In genomic region chrX:1052684-1053389, dm6 we compare ENCODE assay signal across 1 fruit fly cellular context.
TF ChIP-seq lines count a peak whose summit lies in the region.

No protein-coding gene starts in this region.

TF ChIP-seq in whole organism, embryonic, 481 proteins besides CTCF, POLR2A, EP300 and RAD21 (continued from another document and continues in another):
- peak; percentile 51 for TF ChIP-seq Oli (tag; optimal IDR thresholded peaks at IDR 0.05; lab: Kevin White, UChicago)
- peak; percentile 13 for TF ChIP-seq CG18599 (GFP tag; optimal IDR thresholded peaks at IDR 0.05; lab: Kevin White, UChicago)
- TF ChIP-seq CG1529 (GFP tag; optimal IDR thresholded peaks at IDR 0.05; lab: Kevin White, UChicago): peak; percentile 2
- TF ChIP-seq CG15696 (tag; optimal IDR thresholded peaks at IDR 0.05; lab: Kevin White, UChicago): peak; percentile 23
- no peak for TF ChIP-seq Bdp1 (GFP tag; optimal IDR thresholded peaks at IDR 0.05; lab: Kevin White, UChicago)
- peak; percentile 49 for TF ChIP-seq CG32772 (GFP tag; IDR thresholded peaks at IDR 0.05; lab: Robert Waterston, UW)
- TF ChIP-seq CG17359 (tag; optimal IDR thresholded peaks at IDR 0.05; lab: Kevin White, UChicago): peak; percentile 58
- peak; percentile 54 for TF ChIP-seq CG2678 (tag; optimal IDR thresholded peaks at IDR 0.05; lab: Kevin White, UChicago)
- peak; percentile 23 for TF ChIP-seq CG12391 (tag; optimal IDR thresholded peaks at IDR 0.05; lab: Kevin White, UChicago)
- TF ChIP-seq Xrp1 (GFP tag; IDR thresholded peaks at IDR 0.05; lab: Robert Waterston, UW): peak; percentile 58; the same call in 1 of the 2 replicates
- 0 out of 2 replicates have a peak, but pooled peaks have one; percentile 23 for TF ChIP-seq ap (GFP tag; IDR thresholded peaks at IDR 0.05; lab: Robert Waterston, UW)
- no peak for TF ChIP-seq Sox100B (GFP tag; optimal IDR thresholded peaks at IDR 0.05; lab: Kevin White, UChicago)
- peak; percentile 13 for TF ChIP-seq tap (tag; optimal IDR thresholded peaks at IDR 0.05; lab: Kevin White, UChicago)
- peak; percentile 65 for TF ChIP-seq ara (GFP tag; IDR thresholded peaks at IDR 0.05; lab: Robert Waterston, UW)
- TF ChIP-seq CG8359 (GFP tag; optimal IDR thresholded peaks at IDR 0.05; lab: Kevin White, UChicago; ENCODE audit: borderline replicate concordance): peak; percentile 26
- TF ChIP-seq CG17829 (tag; optimal IDR thresholded peaks at IDR 0.05; lab: Kevin White, UChicago): peak; percentile 29
- TF ChIP-seq trem (tag; optimal IDR thresholded peaks at IDR 0.05; lab: Kevin White, UChicago): peak; percentile 20
- peak; percentile 17 for TF ChIP-seq Hr3 (GFP tag; optimal IDR thresholded peaks at IDR 0.05; lab: Kevin White, UChicago)
- TF ChIP-seq CG15514 (GFP tag; optimal IDR thresholded peaks at IDR 0.05; lab: Kevin White, UChicago): peak; percentile 14
- TF ChIP-seq Fer1 (GFP tag; optimal IDR thresholded peaks at IDR 0.05; lab: Kevin White, UChicago): no peak
- peak; percentile 34 for TF ChIP-seq Abd-B (GFP tag; optimal IDR thresholded peaks at IDR 0.05; lab: Kevin White, UChicago)
- TF ChIP-seq CG16779 (GFP tag; IDR thresholded peaks at IDR 0.05; lab: Robert Waterston, UW): no peak
- peak; percentile 56; the same call in 2 of the 3 replicates for TF ChIP-seq dysf (GFP tag; IDR thresholded peaks at IDR 0.05; lab: Robert Waterston, UW)
- TF ChIP-seq CG31365 (tag; optimal IDR thresholded peaks at IDR 0.05; lab: Kevin White, UChicago): no peak
- TF ChIP-seq unpg (GFP tag; optimal IDR thresholded peaks at IDR 0.05; lab: Kevin White, UChicago): peak; percentile 56
- 0 out of 3 replicates have a peak, but pooled peaks have one; percentile 31 for TF ChIP-seq H15 (GFP tag; IDR thresholded peaks at IDR 0.05; lab: Robert Waterston, UW)
- TF ChIP-seq Hsf (GFP tag; optimal IDR thresholded peaks at IDR 0.05; lab: Kevin White, UChicago): peak; percentile 16
- no peak for TF ChIP-seq CG43689 (GFP tag; IDR thresholded peaks at IDR 0.05; lab: Robert Waterston, UW)
- TF ChIP-seq CoRest (tag; optimal IDR thresholded peaks at IDR 0.05; lab: Kevin White, UChicago): peak; percentile 35
- peak; percentile 16; the same call in 1 of the 2 replicates for TF ChIP-seq CG6689 (GFP tag; IDR thresholded peaks at IDR 0.05; lab: Robert Waterston, UW)
- peak; percentile 51; the same call in 1 of the 2 replicates for TF ChIP-seq CG8765 (GFP tag; IDR thresholded peaks at IDR 0.05; lab: Robert Waterston, UW)
- TF ChIP-seq Side (GFP tag; optimal IDR thresholded peaks at IDR 0.05; lab: Kevin White, UChicago): peak; percentile 31
- TF ChIP-seq CG10267 (tag; optimal IDR thresholded peaks at IDR 0.05; lab: Kevin White, UChicago): peak; percentile 16
- no peak for TF ChIP-seq h (optimal IDR thresholded peaks at IDR 0.05; lab: Kevin White, UChicago)
- TF ChIP-seq lmd (GFP tag; IDR thresholded peaks at IDR 0.05; lab: Robert Waterston, UW): peak; percentile 47
- 0 out of 3 replicates have a peak, but pooled peaks have one; percentile 32 for TF ChIP-seq sr (GFP tag; IDR thresholded peaks at IDR 0.05; lab: Robert Waterston, UW)
- TF ChIP-seq Dad (GFP tag; optimal IDR thresholded peaks at IDR 0.05; lab: Kevin White, UChicago): peak; percentile 11
- TF ChIP-seq CG18262 (tag; optimal IDR thresholded peaks at IDR 0.05; lab: Kevin White, UChicago): peak; percentile 48
- 0 out of 3 replicates have a peak, but pooled peaks have one; percentile 36 for TF ChIP-seq tgo (GFP tag; IDR thresholded peaks at IDR 0.05; lab: Robert Waterston, UW)
- peak; percentile 48; the same call in 2 of the 3 replicates for TF ChIP-seq row (GFP tag; IDR thresholded peaks at IDR 0.05; lab: Robert Waterston, UW)
- TF ChIP-seq CG31441 (GFP tag; IDR thresholded peaks at IDR 0.05; lab: Robert Waterston, UW): peak; percentile 66
- peak; percentile 37 for TF ChIP-seq CG2120 (GFP tag; optimal IDR thresholded peaks at IDR 0.05; lab: Kevin White, UChicago)
- peak in 1 of 3 experiments; percentile 39 for TF ChIP-seq lola (GFP tag; optimal IDR thresholded peaks at IDR 0.05; lab: Kevin White, UChicago)
- TF ChIP-seq CG18764 (GFP tag; optimal IDR thresholded peaks at IDR 0.05; lab: Kevin White, UChicago): peak; percentile 13
- peak; percentile 40 for TF ChIP-seq PHDP (tag; optimal IDR thresholded peaks at IDR 0.05; lab: Kevin White, UChicago)
- TF ChIP-seq sens (GFP tag; lab: Kevin White, UChicago): peak; percentile 90
- TF ChIP-seq CG5245 (GFP tag; optimal IDR thresholded peaks at IDR 0.05; lab: Kevin White, UChicago): peak; percentile 21
- peak; percentile 19 for TF ChIP-seq lilli (GFP tag; optimal IDR thresholded peaks at IDR 0.05; lab: Kevin White, UChicago)
- TF ChIP-seq CG8290 (GFP tag; optimal IDR thresholded peaks at IDR 0.05; lab: Kevin White, UChicago): no peak
- peak in 1 of 2 experiments; percentile 67 for TF ChIP-seq CG8290 (tag; optimal IDR thresholded peaks at IDR 0.05; lab: Kevin White, UChicago)
- TF ChIP-seq CG10209 (GFP tag; optimal IDR thresholded peaks at IDR 0.05; lab: Kevin White, UChicago): peak; percentile 37
- no peak for TF ChIP-seq Mes4 (GFP tag; optimal IDR thresholded peaks at IDR 0.05; lab: Kevin White, UChicago)
- no peak for TF ChIP-seq CG4854 (GFP tag; optimal IDR thresholded peaks at IDR 0.05; lab: Kevin White, UChicago)
- TF ChIP-seq ranshi (GFP tag; IDR thresholded peaks at IDR 0.05; lab: Robert Waterston, UW): 0 out of 2 replicates have a peak, but pooled peaks have one; percentile 32
- TF ChIP-seq ewg (GFP tag; optimal IDR thresholded peaks at IDR 0.05; lab: Kevin White, UChicago): peak; percentile 13
- peak; percentile 31 for TF ChIP-seq D19A (tag; optimal IDR thresholded peaks at IDR 0.05; lab: Kevin White, UChicago)
- TF ChIP-seq nmo (GFP tag; optimal IDR thresholded peaks at IDR 0.05; lab: Kevin White, UChicago): peak; percentile 27
- no peak for TF ChIP-seq CG34376 (GFP tag; optimal IDR thresholded peaks at IDR 0.05; lab: Kevin White, UChicago)
- peak; percentile 52 for TF ChIP-seq Rx (GFP tag; IDR thresholded peaks at IDR 0.05; lab: Robert Waterston, UW)
- TF ChIP-seq CG4820 (GFP tag; optimal IDR thresholded peaks at IDR 0.05; lab: Kevin White, UChicago): peak; percentile 26
- no peak for TF ChIP-seq hb (GFP tag; IDR thresholded peaks at IDR 0.05; lab: Robert Waterston, UW; ENCODE audit: partially characterized antibody)
- TF ChIP-seq az2 (GFP tag; optimal IDR thresholded peaks at IDR 0.05; lab: Kevin White, UChicago): peak; percentile 41
- TF ChIP-seq ems (GFP tag; optimal IDR thresholded peaks at IDR 0.05; lab: Kevin White, UChicago): peak; percentile 36
- TF ChIP-seq CG17385 (GFP tag; optimal IDR thresholded peaks at IDR 0.05; lab: Kevin White, UChicago): peak; percentile 23
- TF ChIP-seq CG13424 (tag; optimal IDR thresholded peaks at IDR 0.05; lab: Kevin White, UChicago): peak; percentile 34
- TF ChIP-seq D (optimal IDR thresholded peaks at IDR 0.05; lab: Kevin White, UChicago): no peak
- peak; percentile 18 for TF ChIP-seq D (GFP tag; optimal IDR thresholded peaks at IDR 0.05; lab: Kevin White, UChicago)
- no peak for TF ChIP-seq CG12299 (tag; optimal IDR thresholded peaks at IDR 0.05; lab: Kevin White, UChicago)
- TF ChIP-seq ind (GFP tag; optimal IDR thresholded peaks at IDR 0.05; lab: Kevin White, UChicago): peak; percentile 51
- no peak for TF ChIP-seq hkb (optimal IDR thresholded peaks at IDR 0.05; lab: Kevin White, UChicago)
- TF ChIP-seq hkb (GFP tag; IDR thresholded peaks at IDR 0.05; lab: Robert Waterston, UW): peak; percentile 44; the same call in 1 of the 2 replicates
- TF ChIP-seq MTF-1 (GFP tag; optimal IDR thresholded peaks at IDR 0.05; lab: Kevin White, UChicago; ENCODE audit: borderline replicate concordance): no peak
- TF ChIP-seq oc (tag; optimal IDR thresholded peaks at IDR 0.05; lab: Kevin White, UChicago): peak; percentile 15
- TF ChIP-seq ATbp (GFP tag; optimal IDR thresholded peaks at IDR 0.05; lab: Kevin White, UChicago): peak; percentile 47
- TF ChIP-seq Hand (GFP tag; optimal IDR thresholded peaks at IDR 0.05; lab: Kevin White, UChicago): no peak
- peak; percentile 42 for TF ChIP-seq CG14667 (GFP tag; IDR thresholded peaks at IDR 0.05; lab: Robert Waterston, UW)
- 0 out of 3 replicates have a peak, but pooled peaks have one; percentile 24 for TF ChIP-seq gce (GFP tag; IDR thresholded peaks at IDR 0.05; lab: Robert Waterston, UW)
- TF ChIP-seq al (GFP tag; IDR thresholded peaks at IDR 0.05; lab: Robert Waterston, UW): 0 out of 2 replicates have a peak, but pooled peaks have one; percentile 31
- no peak for TF ChIP-seq CG8478 (optimal IDR thresholded peaks at IDR 0.05; lab: Kevin White, UChicago)
- no peak for TF ChIP-seq corto (GFP tag; optimal IDR thresholded peaks at IDR 0.05; lab: Kevin White, UChicago)
- peak; percentile 34 for TF ChIP-seq bcd (GFP tag; optimal IDR thresholded peaks at IDR 0.05; lab: Kevin White, UChicago)
- TF ChIP-seq CG1792 (GFP tag; optimal IDR thresholded peaks at IDR 0.05; lab: Kevin White, UChicago): peak; percentile 9
- peak; percentile 12; the same call in 1 of the 2 replicates for TF ChIP-seq E2f2 (GFP tag; IDR thresholded peaks at IDR 0.05; lab: Robert Waterston, UW)
- 0 out of 3 replicates have a peak, but pooled peaks have one; percentile 51 for TF ChIP-seq CG11456 (GFP tag; IDR thresholded peaks at IDR 0.05; lab: Robert Waterston, UW)
- TF ChIP-seq zen (tag; optimal IDR thresholded peaks at IDR 0.05; lab: Kevin White, UChicago): peak; percentile 48
- no peak for TF ChIP-seq Ada2b (GFP tag; IDR thresholded peaks at IDR 0.05; lab: Robert Waterston, UW)
- TF ChIP-seq HLH54F (GFP tag; optimal IDR thresholded peaks at IDR 0.05; lab: Kevin White, UChicago): peak; percentile 32
- no peak for TF ChIP-seq CG3847 (GFP tag; IDR thresholded peaks at IDR 0.05; lab: Robert Waterston, UW)
- peak; percentile 37 for TF ChIP-seq mam (GFP tag; optimal IDR thresholded peaks at IDR 0.05; lab: Kevin White, UChicago)
- TF ChIP-seq gsb (GFP tag; IDR thresholded peaks at IDR 0.05; lab: Robert Waterston, UW): no peak
- TF ChIP-seq lab (GFP tag; optimal IDR thresholded peaks at IDR 0.05; lab: Kevin White, UChicago): peak; percentile 47
- TF ChIP-seq CG2712 (tag; optimal IDR thresholded peaks at IDR 0.05; lab: Kevin White, UChicago): peak; percentile 53
- TF ChIP-seq CG12219 (GFP tag; optimal IDR thresholded peaks at IDR 0.05; lab: Kevin White, UChicago): peak; percentile 50
- peak; percentile 1 for TF ChIP-seq CG8388 (GFP tag; optimal IDR thresholded peaks at IDR 0.05; lab: Kevin White, UChicago)
- TF ChIP-seq zf30C (GFP tag; optimal IDR thresholded peaks at IDR 0.05; lab: Kevin White, UChicago): no peak
- peak; percentile 2 for TF ChIP-seq Meics (GFP tag; optimal IDR thresholded peaks at IDR 0.05; lab: Kevin White, UChicago)
- peak; percentile 43 for TF ChIP-seq Xbp1 (GFP tag; optimal IDR thresholded peaks at IDR 0.05; lab: Kevin White, UChicago)
- peak; percentile 36 for TF ChIP-seq CG12769 (tag; optimal IDR thresholded peaks at IDR 0.05; lab: Kevin White, UChicago)
- peak; percentile 28 for TF ChIP-seq nom (GFP tag; optimal IDR thresholded peaks at IDR 0.05; lab: Kevin White, UChicago)
- TF ChIP-seq seq (GFP tag; IDR thresholded peaks at IDR 0.05; lab: Robert Waterston, UW): 0 out of 2 replicates have a peak, but pooled peaks have one; percentile 25
- 0 out of 2 replicates have a peak, but pooled peaks have one; percentile 23 for TF ChIP-seq wdn (GFP tag; IDR thresholded peaks at IDR 0.05; lab: Robert Waterston, UW)
- TF ChIP-seq CG6654 (GFP tag; optimal IDR thresholded peaks at IDR 0.05; lab: Kevin White, UChicago): peak; percentile 9
- no peak for TF ChIP-seq sd (tag; optimal IDR thresholded peaks at IDR 0.05; lab: Kevin White, UChicago)
- TF ChIP-seq chn (GFP tag; optimal IDR thresholded peaks at IDR 0.05; lab: Kevin White, UChicago): peak; percentile 13
- 0 out of 2 replicates have a peak, but pooled peaks have one; percentile 11 for TF ChIP-seq CG14014 (GFP tag; IDR thresholded peaks at IDR 0.05; lab: Robert Waterston, UW)
- TF ChIP-seq Nf-YA (GFP tag; IDR thresholded peaks at IDR 0.05; lab: Robert Waterston, UW): no peak
- peak; percentile 19; the same call in 1 of the 2 replicates for TF ChIP-seq CG32767 (GFP tag; IDR thresholded peaks at IDR 0.05; lab: Robert Waterston, UW)
- peak; percentile 15 for TF ChIP-seq her (GFP tag; optimal IDR thresholded peaks at IDR 0.05; lab: Kevin White, UChicago)
- peak; percentile 24 for TF ChIP-seq CG8944 (GFP tag; optimal IDR thresholded peaks at IDR 0.05; lab: Kevin White, UChicago)
- TF ChIP-seq CG9609 (GFP tag; optimal IDR thresholded peaks at IDR 0.05; lab: Kevin White, UChicago): peak; percentile 22
- TF ChIP-seq Atf3 (GFP tag; optimal IDR thresholded peaks at IDR 0.05; lab: Kevin White, UChicago): no peak
- TF ChIP-seq CG11695 (GFP tag; IDR thresholded peaks at IDR 0.05; lab: Robert Waterston, UW): 0 out of 3 replicates have a peak, but pooled peaks have one; percentile 30
- 0 out of 2 replicates have a peak, but pooled peaks have one; percentile 13 for TF ChIP-seq stc (GFP tag; IDR thresholded peaks at IDR 0.05; lab: Robert Waterston, UW)
- TF ChIP-seq CG10366 (GFP tag; IDR thresholded peaks at IDR 0.05; lab: Robert Waterston, UW): peak; percentile 14; the same call in 1 of the 2 replicates
- TF ChIP-seq CG8924 (tag; optimal IDR thresholded peaks at IDR 0.05; lab: Kevin White, UChicago): peak; percentile 15
- no peak for TF ChIP-seq pita (GFP tag; optimal IDR thresholded peaks at IDR 0.05; lab: Kevin White, UChicago)
- TF ChIP-seq Gsc (GFP tag; IDR thresholded peaks at IDR 0.05; lab: Robert Waterston, UW): no peak
- TF ChIP-seq HHEX (GFP tag; optimal IDR thresholded peaks at IDR 0.05; lab: Kevin White, UChicago): peak; percentile 43
- TF ChIP-seq CG15269 (tag; optimal IDR thresholded peaks at IDR 0.05; lab: Kevin White, UChicago): peak; percentile 15
- peak; percentile 47 for TF ChIP-seq pnt (GFP tag; optimal IDR thresholded peaks at IDR 0.05; lab: Kevin White, UChicago)
- TF ChIP-seq CG5180 (GFP tag; optimal IDR thresholded peaks at IDR 0.05; lab: Kevin White, UChicago): peak; percentile 20
- TF ChIP-seq CG14710 (tag; optimal IDR thresholded peaks at IDR 0.05; lab: Kevin White, UChicago): peak; percentile 44
- TF ChIP-seq ssp (GFP tag; IDR thresholded peaks at IDR 0.05; lab: Robert Waterston, UW): peak; percentile 33; the same call in 1 of the 2 replicates
- no peak for TF ChIP-seq fd3F (GFP tag; optimal IDR thresholded peaks at IDR 0.05; lab: Kevin White, UChicago)
- peak; percentile 53 for TF ChIP-seq Blimp-1 (GFP tag; optimal IDR thresholded peaks at IDR 0.05; lab: Kevin White, UChicago)
- TF ChIP-seq otp (GFP tag; IDR thresholded peaks at IDR 0.05; lab: Robert Waterston, UW): 0 out of 3 replicates have a peak, but pooled peaks have one; percentile 10
- TF ChIP-seq Atf-2 (GFP tag; optimal IDR thresholded peaks at IDR 0.05; lab: Kevin White, UChicago): peak; percentile 31
